Worm (Caenorhabditis elegans): Measurements from ENCODE around the gene repo-1.

repo-1 gene

DNA sequence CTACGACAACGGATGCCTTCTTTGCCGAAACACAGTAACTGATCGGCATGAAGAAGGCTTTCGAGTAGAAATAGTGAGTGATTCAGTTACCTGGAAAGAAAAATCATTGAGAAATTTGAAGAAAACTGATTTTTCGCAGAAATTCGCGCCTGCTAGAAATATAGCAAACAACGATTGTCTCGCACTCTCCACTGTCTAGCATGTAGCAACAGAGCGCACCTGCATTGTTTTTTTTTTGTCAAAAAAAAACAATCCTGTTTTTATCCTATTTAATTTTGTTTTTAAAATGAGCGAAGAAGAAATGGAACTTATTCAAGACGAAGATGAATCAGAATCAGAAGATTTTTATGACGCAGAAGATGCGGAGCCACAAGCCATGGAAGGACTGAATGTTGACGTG, 36.8 kb downstream of the repo-1 start, which contains the start of the genes ddb-1 and M18.6:
TSS of gene ddb-1 (minus strand) at position 90 of the 400 bp plus-strand sequence.
TSS of gene M18.6 (plus strand) at position 235 of the 400 bp plus-strand sequence.
- TF ChIP-seq mep-1 (tag; optimal IDR thresholded peaks at IDR 0.05) (peak; percentile 40), pha-4 (tag; optimal IDR thresholded peaks at IDR 0.05) (peak; percentile 44), lsy-2 (tag; optimal IDR thresholded peaks at IDR 0.05) (peak; percentile 43), sem-2 (GFP tag; optimal IDR thresholded peaks at IDR 0.05) (no peak), ham-2 (GFP tag; optimal IDR thresholded peaks at IDR 0.05) (peak; percentile 18), ces-1 (GFP tag; optimal IDR thresholded peaks at IDR 0.05) (peak; percentile 24), nhr-2 (tag; optimal IDR thresholded peaks at IDR 0.05) (no peak)

DNA sequence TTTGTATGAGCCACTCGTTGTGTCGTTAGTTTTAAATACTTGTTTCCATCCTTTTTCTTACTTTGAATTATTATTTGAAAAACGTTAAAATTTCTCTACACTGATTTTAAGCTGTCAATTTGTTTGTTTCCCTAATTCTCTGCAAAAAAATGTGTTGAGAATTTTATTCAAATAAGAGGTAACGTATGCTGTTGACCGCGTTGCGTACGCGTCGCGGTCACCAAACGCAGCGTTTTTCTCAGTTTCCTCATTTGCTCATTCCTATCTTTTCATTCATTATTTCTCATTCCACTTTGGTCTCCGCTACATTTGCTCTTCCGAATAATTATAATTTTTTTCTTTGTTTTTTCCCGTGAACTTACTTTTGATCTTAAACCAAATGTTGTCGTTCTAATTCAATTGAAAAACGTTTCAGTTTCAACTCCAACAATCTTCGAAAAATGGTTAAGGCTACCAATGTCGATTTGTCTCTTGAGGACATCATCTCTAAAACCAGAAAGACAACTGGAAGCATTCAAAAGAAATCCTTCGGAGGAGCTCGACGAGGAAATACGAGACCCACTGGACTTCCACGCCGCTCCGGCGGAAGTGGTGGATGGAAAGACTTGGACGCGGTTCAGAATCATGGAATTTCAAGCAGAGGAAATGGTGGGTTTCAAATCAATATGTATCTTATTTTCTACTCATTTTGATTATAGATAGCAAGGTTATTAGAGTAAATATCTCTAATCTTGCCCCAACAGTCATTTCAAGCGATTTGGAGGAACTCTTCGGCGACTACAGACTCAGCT, 38.8 kb downstream of the repo-1 start, which contains the start of gene aly-3:
TSS of gene aly-3 (plus strand) at position 409 of the 791 bp plus-strand sequence.
- TF ChIP-seq mep-1 (tag; optimal IDR thresholded peaks at IDR 0.05), result peak; percentile 43
- no peak for TF ChIP-seq mab-5 (tag; optimal IDR thresholded peaks at IDR 0.05)
- no peak for TF ChIP-seq elt-3 (tag; optimal IDR thresholded peaks at IDR 0.05)
- TF ChIP-seq ceh-39 (tag; optimal IDR thresholded peaks at IDR 0.05), result peak; percentile 49
- peak; percentile 57 for TF ChIP-seq unc-120 (tag; optimal IDR thresholded peaks at IDR 0.05; ENCODE audit: poor library complexity, severe bottlenecking)
- TF ChIP-seq unc-39 (tag; optimal IDR thresholded peaks at IDR 0.05), result no peak
- peak; percentile 53 for TF ChIP-seq ces-1 (GFP tag; optimal IDR thresholded peaks at IDR 0.05)
- TF ChIP-seq nhr-76 (tag; optimal IDR thresholded peaks at IDR 0.05), result no peak

DNA sequence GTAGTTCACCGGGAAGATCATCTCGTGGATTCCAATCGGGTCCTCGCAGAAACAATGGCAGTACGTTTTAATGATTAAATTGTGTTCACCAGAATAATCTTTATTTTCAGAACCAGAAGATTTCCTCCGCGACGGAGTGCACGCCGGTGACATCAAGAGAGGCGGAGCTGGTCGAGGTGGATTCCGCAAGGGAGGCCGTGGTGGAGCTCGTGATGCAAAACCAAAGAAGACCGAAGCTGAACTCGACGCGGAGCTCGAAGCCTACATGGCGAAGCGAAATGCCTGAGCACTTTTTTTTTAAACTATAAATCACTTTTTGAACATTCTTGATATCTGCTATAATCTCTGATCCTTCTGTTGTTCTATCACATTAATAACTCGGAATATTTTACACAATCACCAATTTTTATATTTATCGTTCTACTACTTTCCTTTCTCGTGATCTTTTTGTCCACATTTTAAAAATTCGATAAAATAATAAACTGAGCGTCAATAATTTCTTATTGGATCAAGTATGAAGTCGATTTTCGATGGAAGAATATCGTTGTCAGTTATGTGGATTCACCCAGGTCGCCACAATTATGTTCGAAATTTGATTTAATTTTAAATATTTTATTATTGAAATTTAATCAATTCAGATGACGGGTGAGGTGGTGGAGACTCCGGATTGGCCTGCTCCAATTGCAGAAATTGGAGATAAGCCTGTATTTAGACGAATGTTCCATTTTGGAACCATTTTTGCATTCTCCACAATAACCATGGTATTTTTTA, 40.2 kb downstream of the repo-1 start, which contains the start of gene dhhc-6:
TSS of gene dhhc-6 (plus strand) at position 639 of the 771 bp plus-strand sequence.
- TF ChIP-seq lin-32 (GFP tag; optimal IDR thresholded peaks at IDR 0.05) (no peak), unc-62 (GFP tag; optimal IDR thresholded peaks at IDR 0.05) (no peak), lsy-2 (tag; optimal IDR thresholded peaks at IDR 0.05) (no peak), nhr-28 (tag; optimal IDR thresholded peaks at IDR 0.05) (no peak), snpc-4 (tag; optimal IDR thresholded peaks at IDR 0.05) (no peak), pha-4 (tag; optimal IDR thresholded peaks at IDR 0.05) (no peak), blmp-1 (tag; optimal IDR thresholded peaks at IDR 0.05) (no peak), ztf-11 (tag; optimal IDR thresholded peaks at IDR 0.05) (no peak), drap-1 (GFP tag; optimal IDR thresholded peaks at IDR 0.05) (no peak), nhr-76 (tag; optimal IDR thresholded peaks at IDR 0.05) (no peak), nhr-237 (tag; optimal IDR thresholded peaks at IDR 0.05) (no peak), ceh-43 (GFP tag; optimal IDR thresholded peaks at IDR 0.05) (no peak), ces-1 (GFP tag; optimal IDR thresholded peaks at IDR 0.05) (no peak), ham-2 (GFP tag; optimal IDR thresholded peaks at IDR 0.05) (no peak), ceh-83 (GFP tag; optimal IDR thresholded peaks at IDR 0.05) (no peak), ceh-39 (tag; optimal IDR thresholded peaks at IDR 0.05) (no peak), sem-2 (GFP tag; optimal IDR thresholded peaks at IDR 0.05) (no peak), flh-1 (GFP tag; optimal IDR thresholded peaks at IDR 0.05) (no peak)

DNA sequence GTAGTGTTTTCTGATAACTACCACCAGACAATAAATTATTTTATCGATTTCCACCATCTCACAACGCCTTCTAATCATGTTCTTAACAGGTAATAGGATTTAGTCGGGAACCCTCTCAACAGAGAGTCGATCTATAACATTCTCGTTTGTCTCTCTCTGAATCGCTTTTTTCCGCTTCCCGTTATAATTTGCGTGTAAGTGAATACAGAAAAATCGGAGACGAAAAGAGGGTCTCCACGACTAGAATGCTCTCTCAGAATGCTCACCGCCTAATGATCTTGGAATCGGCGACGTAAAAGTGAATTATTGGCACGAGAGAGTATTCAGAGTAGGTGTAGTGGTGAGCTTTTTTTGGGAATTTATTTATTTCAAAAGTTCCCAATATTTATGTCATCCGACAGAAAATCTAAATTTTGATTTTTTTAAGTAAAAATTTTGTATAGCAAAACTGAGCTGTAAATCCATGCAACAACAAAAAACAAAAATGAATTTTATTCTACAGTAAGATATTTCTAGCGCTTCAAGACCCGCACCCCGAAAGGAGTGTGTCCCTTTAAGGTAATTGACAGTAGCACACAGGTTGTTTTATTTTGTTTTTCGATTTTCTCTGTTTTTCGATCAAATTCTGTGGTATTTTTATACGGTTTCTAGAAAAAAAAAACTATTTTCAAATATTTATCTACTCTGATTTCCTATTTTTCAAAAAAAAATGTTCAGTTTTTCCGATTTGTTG, 42.6 kb downstream of the repo-1 start:
- TF ChIP-seq ceh-83 (GFP tag; optimal IDR thresholded peaks at IDR 0.05) (no peak), zip-8 (tag; optimal IDR thresholded peaks at IDR 0.05) (no peak), cnd-1 (tag; optimal IDR thresholded peaks at IDR 0.05) (no peak), ceh-39 (tag; optimal IDR thresholded peaks at IDR 0.05) (no peak), ces-1 (GFP tag; optimal IDR thresholded peaks at IDR 0.05) (peak; percentile 89), nhr-2 (tag; optimal IDR thresholded peaks at IDR 0.05) (no peak), drap-1 (GFP tag; optimal IDR thresholded peaks at IDR 0.05) (no peak)

DNA sequence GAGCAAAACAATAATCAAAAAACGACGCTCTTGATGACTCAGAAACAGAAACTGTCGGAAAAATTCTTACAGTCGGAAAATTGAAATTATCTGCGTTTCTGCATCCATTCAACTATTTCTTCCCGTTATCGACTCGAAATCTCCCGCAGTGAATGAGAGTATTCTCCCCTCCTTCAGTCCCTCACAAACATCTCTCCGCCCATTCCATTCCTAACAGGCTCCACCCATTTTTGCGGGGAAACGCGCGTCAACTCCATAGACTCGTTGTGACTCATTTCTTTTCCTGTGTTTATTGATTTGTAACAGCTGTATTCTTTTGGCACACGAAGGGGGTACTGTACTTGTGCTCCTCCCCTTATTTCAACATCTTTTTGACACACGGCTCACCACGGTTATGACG, 43.6 kb downstream of the repo-1 start:
- no peak for TF ChIP-seq mep-1 (tag; optimal IDR thresholded peaks at IDR 0.05)
- peak; percentile 6 for TF ChIP-seq lsy-2 (tag; optimal IDR thresholded peaks at IDR 0.05)
- no peak for TF ChIP-seq zip-8 (tag; optimal IDR thresholded peaks at IDR 0.05)
- TF ChIP-seq unc-120 (tag; optimal IDR thresholded peaks at IDR 0.05; ENCODE audit: poor library complexity, severe bottlenecking), result no peak
- TF ChIP-seq mab-5 (tag; optimal IDR thresholded peaks at IDR 0.05), result no peak
